Fruit fly (Drosophila melanogaster) whole organism, embryonic: ENCODE data around the gene Gale.

ENCODE experiments used
- Atf-2 ChIP-seq: fragments of 200-800 bp; sonication (Bioruptor generic); optimal IDR thresholded peaks from 2 replicates; lab custom pipeline; 2016; ENCODE audit warnings: missing biosample characterization, missing genetic modification characterization
- CG11093 ChIP-seq: fragments of 200-800 bp; sonication (Bioruptor generic); IDR thresholded peaks from 3 replicates; pipeline ENCODE4 v1.3.6; 2022; ENCODE audit warnings: missing biosample characterization, missing genetic modification characterization
- CG11504 ChIP-seq: fragments of 200-800 bp; sonication (Bioruptor generic); optimal IDR thresholded peaks from 3 replicates; lab custom pipeline; 2019; ENCODE audit warnings: missing biosample characterization, mild to moderate bottlenecking, missing genetic modification characterization, moderate library complexity
- CG1233 ChIP-seq: fragments of 200-800 bp; sonication (Bioruptor generic); optimal IDR thresholded peaks from 4 replicates; lab custom pipeline; 2018; ENCODE audit warnings: missing biosample characterization, mild to moderate bottlenecking, missing genetic modification characterization
- CG12769 ChIP-seq: fragments of 200-800 bp; sonication (Bioruptor generic); optimal IDR thresholded peaks from 2 replicates; lab custom pipeline; 2019; ENCODE audit warnings: missing biosample characterization, mild to moderate bottlenecking, missing genetic modification characterization, moderate library complexity
- CG12942 ChIP-seq: fragments of 200-800 bp; sonication (Bioruptor generic); optimal IDR thresholded peaks from 3 replicates; lab custom pipeline; 2016; ENCODE audit warnings: missing biosample characterization, missing genetic modification characterization
- CG13123 ChIP-seq: fragments of 200-800 bp; sonication (Bioruptor generic); optimal IDR thresholded peaks from 2 replicates; lab custom pipeline; 2016; ENCODE audit warnings: missing biosample characterization, missing genetic modification characterization
- CG13424 ChIP-seq: fragments of 200-800 bp; sonication (Bioruptor generic); optimal IDR thresholded peaks from 2 replicates; lab custom pipeline; 2019; ENCODE audit warnings: missing biosample characterization, mild to moderate bottlenecking, missing genetic modification characterization, moderate library complexity
- CG15269 ChIP-seq: fragments of 200-800 bp; sonication (Bioruptor generic); optimal IDR thresholded peaks from 2 replicates; lab custom pipeline; 2018; ENCODE audit warnings: missing biosample characterization, mild to moderate bottlenecking, missing genetic modification characterization, moderate library complexity
- CG15696 ChIP-seq: fragments of 200-800 bp; sonication (Bioruptor generic); optimal IDR thresholded peaks from 2 replicates; lab custom pipeline; 2019; ENCODE audit warnings: missing biosample characterization, mild to moderate bottlenecking, missing genetic modification characterization, moderate library complexity
- CG2712 ChIP-seq: fragments of 200-800 bp; optimal IDR thresholded peaks from 3 replicates; lab custom pipeline; 2019; ENCODE audit warnings: missing biosample characterization, mild to moderate bottlenecking, missing genetic modification characterization, moderate library complexity
- CG33557 ChIP-seq: fragments of 200-800 bp; sonication (Bioruptor generic); optimal IDR thresholded peaks from 2 replicates; lab custom pipeline; 2019; ENCODE audit warnings: missing biosample characterization, mild to moderate bottlenecking, missing genetic modification characterization, moderate library complexity
- CG3407 ChIP-seq: fragments of 200-800 bp; sonication (Bioruptor generic); optimal IDR thresholded peaks from 2 replicates; lab custom pipeline; 2018; ENCODE audit warnings: missing biosample characterization, mild to moderate bottlenecking, missing genetic modification characterization
- CG34224 ChIP-seq: fragments of 200-800 bp; sonication (Bioruptor generic); IDR thresholded peaks from 3 replicates; pipeline ENCODE4 v1.3.6; 2022; ENCODE audit warnings: missing biosample characterization, missing genetic modification characterization; ENCODE audit not compliant: partially characterized antibody
- CG5245 ChIP-seq: fragments of 200-800 bp; sonication (Bioruptor generic); optimal IDR thresholded peaks from 3 replicates; lab custom pipeline; 2016; ENCODE audit warnings: missing biosample characterization, missing genetic modification characterization
- CG6654 ChIP-seq: fragments of 200-800 bp; sonication (Bioruptor generic); optimal IDR thresholded peaks from 2 replicates; lab custom pipeline; 2017; ENCODE audit warnings: missing biosample characterization, mild to moderate bottlenecking, missing genetic modification characterization
- CG8089 ChIP-seq: fragments of 200-800 bp; sonication (Bioruptor generic); optimal IDR thresholded peaks from 3 replicates; lab custom pipeline; 2016; ENCODE audit warnings: missing biosample characterization, missing genetic modification characterization
- CG9817 ChIP-seq: fragments of 200-800 bp; sonication (Bioruptor generic); optimal IDR thresholded peaks from 2 replicates; lab custom pipeline; 2018; ENCODE audit warnings: missing biosample characterization, mild to moderate bottlenecking, missing genetic modification characterization, moderate library complexity
- Dad ChIP-seq: fragments of 200-800 bp; sonication (Bioruptor generic); optimal IDR thresholded peaks from 3 replicates; lab custom pipeline; 2016; ENCODE audit warnings: missing biosample characterization, missing genetic modification characterization
- Elba2 ChIP-seq: fragments of 200-800 bp; sonication (Bioruptor generic); optimal IDR thresholded peaks from 3 replicates; lab custom pipeline; 2016; ENCODE audit warnings: missing biosample characterization, missing genetic modification characterization
- Ets65A ChIP-seq: fragments of 200-800 bp; sonication (Bioruptor generic); peaks from one replicate; lab custom pipeline; 2016; ENCODE audit warnings: missing biosample characterization, missing genetic modification characterization
- HLHmδ ChIP-seq: fragments of 200-800 bp; sonication (Bioruptor generic); optimal IDR thresholded peaks from 2 replicates; lab custom pipeline; 2018; ENCODE audit warnings: missing biosample characterization, mild to moderate bottlenecking, missing genetic modification characterization, moderate library complexity
- MBD-R2 ChIP-seq: fragments of 200-800 bp; sonication (Bioruptor generic); IDR thresholded peaks from 2 replicates; pipeline ENCODE4 v1.3.6; 2022; ENCODE audit warnings: missing biosample characterization, missing genetic modification characterization
- Nf-YB ChIP-seq: fragments of 200-800 bp; sonication (Bioruptor generic); optimal IDR thresholded peaks from 3 replicates; lab custom pipeline; 2019; ENCODE audit warnings: missing biosample characterization, mild to moderate bottlenecking, missing genetic modification characterization, moderate library complexity
- Side ChIP-seq: fragments of 200-800 bp; sonication (Bioruptor generic); optimal IDR thresholded peaks from 2 replicates; lab custom pipeline; 2016; ENCODE audit warnings: missing biosample characterization, missing genetic modification characterization
- Sox102F ChIP-seq: fragments of 200-800 bp; sonication (Bioruptor generic); optimal IDR thresholded peaks from 2 replicates; lab custom pipeline; 2018; ENCODE audit warnings: missing biosample characterization, mild to moderate bottlenecking, missing genetic modification characterization, moderate library complexity
- Xrp1 ChIP-seq: fragments of 200-800 bp; sonication (Bioruptor generic); IDR thresholded peaks from 2 replicates; pipeline ENCODE4 v1.3.6; 2022; ENCODE audit warnings: missing biosample characterization, missing genetic modification characterization
- abd-A ChIP-seq: fragments of 200-800 bp; sonication (Bioruptor generic); optimal IDR thresholded peaks from 3 replicates; lab custom pipeline; 2019; ENCODE audit warnings: missing biosample characterization, mild to moderate bottlenecking, missing genetic modification characterization, moderate library complexity
- bsh ChIP-seq, 2 experiments: fragments of 200-800 bp; sonication (Bioruptor generic); optimal IDR thresholded peaks; 2 replicates each; lab custom pipeline; 2017 to 2018; ENCODE audit warnings: mild to moderate bottlenecking in 2 of 2, missing biosample characterization in 2 of 2, missing genetic modification characterization in 2 of 2, moderate library complexity in 1 of 2
- ci ChIP-seq: fragments of 200-800 bp; sonication (Bioruptor generic); IDR thresholded peaks from 3 replicates; pipeline ENCODE4 v1.3.6; 2022; ENCODE audit warnings: missing biosample characterization, missing genetic modification characterization
- dan ChIP-seq: fragments of 200-800 bp; sonication (Bioruptor generic); IDR thresholded peaks from 2 replicates; pipeline ENCODE4 v1.3.6; 2022; ENCODE audit warnings: missing biosample characterization, missing genetic modification characterization
- ems ChIP-seq: fragments of 200-800 bp; sonication (Bioruptor generic); optimal IDR thresholded peaks from 3 replicates; lab custom pipeline; 2016; ENCODE audit warnings: missing biosample characterization, missing genetic modification characterization
- en ChIP-seq: fragments of 200-800 bp; sonication (Bioruptor generic); optimal IDR thresholded peaks from 2 replicates; lab custom pipeline; 2016; ENCODE audit warnings: missing biosample characterization, missing genetic modification characterization
- esg ChIP-seq: fragments of 200-800 bp; sonication (Bioruptor generic); conservative IDR thresholded peaks from 2 replicates; pipeline ENCODE4 v1.3.6; 2022; ENCODE audit warnings: missing biosample characterization, missing genetic modification characterization
- fd102C ChIP-seq: fragments of 200-800 bp; sonication (Bioruptor generic); optimal IDR thresholded peaks from 2 replicates; lab custom pipeline; 2018; ENCODE audit warnings: missing biosample characterization, mild to moderate bottlenecking, missing genetic modification characterization, moderate library complexity
- ftz-f1 ChIP-seq: fragments of 200-800 bp; sonication (Bioruptor generic); optimal IDR thresholded peaks from 2 replicates; lab custom pipeline; 2016; ENCODE audit warnings: missing biosample characterization, missing genetic modification characterization
- gcm2 ChIP-seq: fragments of 200-800 bp; sonication (Bioruptor generic); optimal IDR thresholded peaks from 2 replicates; lab custom pipeline; 2016; ENCODE audit warnings: missing biosample characterization, missing genetic modification characterization
- gro ChIP-seq: fragments of 200-800 bp; sonication (Bioruptor generic); optimal IDR thresholded peaks from 2 replicates; lab custom pipeline; 2016; ENCODE audit warnings: missing biosample characterization, missing genetic modification characterization
- h ChIP-seq: fragments of >200 bp; optimal IDR thresholded peaks from 2 replicates; lab custom pipeline; 2017
- ham ChIP-seq: fragments of 200-800 bp; sonication (Bioruptor generic); IDR thresholded peaks from 2 replicates; pipeline ENCODE4 v1.3.6; 2022; ENCODE audit warnings: missing biosample characterization, missing genetic modification characterization
- her ChIP-seq: fragments of 200-800 bp; sonication (Bioruptor generic); optimal IDR thresholded peaks from 2 replicates; lab custom pipeline; 2016; ENCODE audit warnings: missing biosample characterization, missing genetic modification characterization
- kni ChIP-seq: fragments of 200-800 bp; sonication (Bioruptor generic); optimal IDR thresholded peaks from 3 replicates; lab custom pipeline; 2017; ENCODE audit warnings: mild to moderate bottlenecking, missing biosample characterization, missing genetic modification reagents, missing genetic modification characterization
- nmo ChIP-seq: fragments of 200-800 bp; sonication (Bioruptor generic); optimal IDR thresholded peaks from 2 replicates; lab custom pipeline; 2018; ENCODE audit warnings: missing biosample characterization, mild to moderate bottlenecking, missing genetic modification characterization, moderate library complexity
- peb ChIP-seq: fragments of 200-800 bp; sonication (Bioruptor generic); IDR thresholded peaks from 2 replicates; pipeline ENCODE4 v1.3.6; 2022; ENCODE audit warnings: missing biosample characterization, missing genetic modification characterization
- pho ChIP-seq: fragments of 200-800 bp; sonication (Bioruptor generic); optimal IDR thresholded peaks from 2 replicates; lab custom pipeline; 2016; ENCODE audit warnings: missing biosample characterization, missing genetic modification characterization
- pzg ChIP-seq: fragments of 200-800 bp; sonication (Bioruptor generic); optimal IDR thresholded peaks from 3 replicates; lab custom pipeline; 2018; ENCODE audit warnings: missing biosample characterization, mild to moderate bottlenecking, missing genetic modification characterization, moderate library complexity
- sim ChIP-seq: fragments of 200-800 bp; sonication (Bioruptor generic); IDR thresholded peaks from 2 replicates; pipeline ENCODE4 v1.3.6; 2022; ENCODE audit warnings: missing biosample characterization, missing genetic modification characterization
- slp2 ChIP-seq: fragments of 200-800 bp; sonication (Bioruptor generic); optimal IDR thresholded peaks from 2 replicates; lab custom pipeline; 2016; ENCODE audit warnings: missing biosample characterization, missing genetic modification characterization
- sna ChIP-seq: fragments of 200-800 bp; sonication (Bioruptor generic); IDR thresholded peaks from 2 replicates; pipeline ENCODE4 v1.3.6; 2022; ENCODE audit warnings: missing biosample characterization, missing genetic modification characterization; ENCODE audit not compliant: partially characterized antibody
- tll ChIP-seq, 2 experiments: fragments of 200-800 bp in 1 of 2; fragments of >200 bp in 1 of 2; sonication (Bioruptor generic) in 1 of 2; optimal IDR thresholded peaks; 2 replicates each; lab custom pipeline; 2017 to 2019; ENCODE audit warnings: missing biosample characterization in 2 of 2, missing genetic modification characterization in 2 of 2, mild to moderate bottlenecking in 1 of 2, moderate library complexity in 1 of 2
- ttk ChIP-seq: fragments of 200-800 bp; sonication (Bioruptor generic); IDR thresholded peaks from 2 replicates; pipeline ENCODE4 v2.1.2; 2022; ENCODE audit warnings: missing biosample characterization, missing genetic modification characterization

Gene Gale

DNA sequence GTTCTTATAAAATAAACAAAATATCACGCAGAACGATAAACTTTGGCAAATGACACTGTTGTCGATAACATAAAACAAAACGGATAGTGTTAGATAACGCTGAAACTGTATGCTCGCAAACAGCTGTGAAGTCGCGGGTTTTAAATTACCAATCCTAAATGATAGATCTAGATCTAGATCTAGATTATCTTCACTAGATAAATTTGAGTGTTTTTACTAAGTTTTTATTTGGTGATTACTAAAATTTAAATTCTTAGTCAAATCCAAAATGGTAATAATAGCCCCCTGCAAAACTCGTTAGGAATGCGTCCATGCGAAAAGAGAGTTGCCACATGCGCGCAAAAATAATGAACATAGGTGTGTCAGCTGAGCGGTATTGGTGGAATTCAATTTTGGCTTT lies 5.7 kb downstream of the Gale start, which contains the start of the genes MED30 and Rev1 (continued):
- TF ChIP-seq slp2 (GFP tag; lab: Kevin White, UChicago), result peak; percentile 95
- peak; percentile 51 for TF ChIP-seq kni (GFP tag; lab: Kevin White, UChicago)
- TF ChIP-seq en (GFP tag; lab: Kevin White, UChicago), result peak; percentile 90
- TF ChIP-seq peb, result peak; percentile 73
- TF ChIP-seq abd-A (tag; lab: Kevin White, UChicago), result no peak
- TF ChIP-seq Side (GFP tag; lab: Kevin White, UChicago), result peak; percentile 95
- peak; percentile 94 for TF ChIP-seq CG5245
- TF ChIP-seq pho (GFP tag; lab: Kevin White, UChicago), result peak; percentile 98
- TF ChIP-seq h (lab: Kevin White, UChicago), result no peak
- TF ChIP-seq CG12769 (tag; lab: Kevin White, UChicago), result peak; percentile 96
- peak; percentile 59; the same call in 1 of the 2 replicates for TF ChIP-seq sna (GFP tag; lab: Robert Waterston, UW)
- no peak for TF ChIP-seq HLHmδ (GFP tag; lab: Kevin White, UChicago)
- TF ChIP-seq ttk (GFP tag; lab: Robert Waterston, UW), result peak; percentile 86
- TF ChIP-seq Atf-2 (GFP tag; lab: Kevin White, UChicago), result peak; percentile 95
- TF ChIP-seq fd102C (GFP tag; lab: Kevin White, UChicago), result peak; percentile 37
- TF ChIP-seq sim (GFP tag; lab: Robert Waterston, UW), result peak; percentile 72
- peak; percentile 74 for TF ChIP-seq CG33557 (GFP tag; lab: Kevin White, UChicago)
- peak; percentile 94 for TF ChIP-seq Sox102F (GFP tag; lab: Kevin White, UChicago)
- TF ChIP-seq Dad, result peak; percentile 95
- peak; percentile 74; the same call in 1 of the 2 replicates for TF ChIP-seq ham (GFP tag; lab: Robert Waterston, UW)
- TF ChIP-seq bsh (GFP tag; optimal IDR thresholded peaks at IDR 0.05; lab: Kevin White, UChicago), result peak; percentile 65 to 90
- TF ChIP-seq Elba2 (GFP tag; lab: Kevin White, UChicago), result peak; percentile 43
- TF ChIP-seq CG11504 (tag; lab: Kevin White, UChicago), result peak; percentile 92
- TF ChIP-seq CG13123 (GFP tag; lab: Kevin White, UChicago), result peak; percentile 91
- peak; percentile 80 for TF ChIP-seq ftz-f1
- TF ChIP-seq dan (GFP tag; lab: Robert Waterston, UW), result 0 out of 2 replicates have a peak, but pooled peaks have one; percentile 46
- TF ChIP-seq gcm2, result peak; percentile 88
- TF ChIP-seq CG12942, result peak; percentile 96
- TF ChIP-seq Nf-YB, result peak; percentile 77
- peak; percentile 84 for TF ChIP-seq esg (GFP tag; lab: Robert Waterston, UW)
- TF ChIP-seq gro, result peak; percentile 98
- TF ChIP-seq CG8089 (GFP tag; lab: Kevin White, UChicago), result peak; percentile 87
- peak; percentile 91 for TF ChIP-seq nmo (GFP tag; lab: Kevin White, UChicago)
- TF ChIP-seq Ets65A (GFP tag; lab: Kevin White, UChicago), result peak; percentile 100
- peak; percentile 87 for TF ChIP-seq CG1233
- peak; percentile 92 for TF ChIP-seq CG2712
- TF ChIP-seq Xrp1 (GFP tag; lab: Robert Waterston, UW), result peak; percentile 93
- TF ChIP-seq CG6654 (GFP tag; lab: Kevin White, UChicago), result peak; percentile 52
- peak; percentile 95 for TF ChIP-seq her (GFP tag; lab: Kevin White, UChicago)
- TF ChIP-seq CG3407, result peak; percentile 73
- peak in 1 of 2 experiments; percentile 49 for TF ChIP-seq tll (GFP tag; optimal IDR thresholded peaks at IDR 0.05; lab: Kevin White, UChicago)
- TF ChIP-seq pzg (GFP tag; lab: Kevin White, UChicago), result peak; percentile 83
- TF ChIP-seq CG11093 (GFP tag; lab: Robert Waterston, UW), result peak; percentile 79
- TF ChIP-seq CG15696 (tag; lab: Kevin White, UChicago), result peak; percentile 84
- TF ChIP-seq CG15269, result peak; percentile 93
- peak; percentile 94 for TF ChIP-seq CG13424 (tag; lab: Kevin White, UChicago)
- TF ChIP-seq CG9817 (tag; lab: Kevin White, UChicago), result peak; percentile 94
- TF ChIP-seq CG34224 (GFP tag; lab: Robert Waterston, UW), result peak; percentile 75
- peak; percentile 96 for TF ChIP-seq MBD-R2 (GFP tag; lab: Robert Waterston, UW)
- TF ChIP-seq ci (GFP tag; lab: Robert Waterston, UW), result peak; percentile 95
- peak; percentile 96 for TF ChIP-seq ems (GFP tag; lab: Kevin White, UChicago)
